Fruit fly (Drosophila melanogaster) whole organism: Measurements from ENCODE around the gene CG14053.

Experiments
- CG8478 ChIP-seq: fragments of >200 bp; optimal IDR thresholded peaks from 2 replicates; lab custom pipeline; 2018; ENCODE audit warnings: inconsistent platforms
- Dll ChIP-seq: fragments of >200 bp; optimal IDR thresholded peaks from 2 replicates; lab custom pipeline; 2017
- EcR ChIP-seq, 2 experiments: fragments of >200 bp; optimal IDR thresholded peaks; 2 replicates each; lab custom pipeline; 2017; ENCODE audit warnings: missing biosample characterization in 2 of 2, missing genetic modification characterization in 2 of 2, missing genetic modification reagents in 2 of 2
- pan ChIP-seq: fragments of >200 bp; optimal IDR thresholded peaks from 2 replicates; lab custom pipeline; 2017
- psq ChIP-seq: fragments of >200 bp; optimal IDR thresholded peaks from 2 replicates; lab custom pipeline; 2017
- usp ChIP-seq: fragments of >200 bp; optimal IDR thresholded peaks from 2 replicates; lab custom pipeline; 2017; ENCODE audit warnings: missing biosample characterization, missing genetic modification characterization, mixed read lengths

DNA sequence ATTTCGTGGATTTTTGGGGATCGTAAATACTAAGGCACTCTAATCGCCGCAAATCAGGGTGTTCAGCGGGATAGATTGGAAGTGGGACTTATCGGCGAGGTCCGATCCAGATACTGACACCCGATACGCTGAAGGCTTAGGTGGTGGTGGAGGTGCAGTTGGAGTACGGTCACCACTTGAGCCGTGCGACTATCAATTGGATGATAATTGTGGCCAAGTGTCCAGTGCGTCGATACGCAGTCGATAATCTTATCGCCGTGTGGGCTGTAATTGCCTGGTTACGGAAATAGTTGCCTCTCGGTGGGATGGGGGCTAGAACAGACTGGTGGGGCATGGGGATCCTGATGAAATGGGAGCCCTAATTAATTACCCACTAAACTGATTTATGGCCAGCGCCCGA, 5.6 kb upstream of the CG14053 start:
- no peak for TF ChIP-seq CG8478 (lab: Kevin White, UChicago)
- TF ChIP-seq usp (GFP tag; lab: Kevin White, UChicago): no peak
- no peak for TF ChIP-seq EcR (GFP tag; optimal IDR thresholded peaks at IDR 0.05; lab: Kevin White, UChicago)
- TF ChIP-seq psq (lab: Kevin White, UChicago): no peak
- TF ChIP-seq Dll (lab: Kevin White, UChicago): no peak
- no peak for TF ChIP-seq pan
